Fruit fly (Drosophila melanogaster): Measurements from ENCODE around the gene CG16957.

Gene CG16957

DNA sequence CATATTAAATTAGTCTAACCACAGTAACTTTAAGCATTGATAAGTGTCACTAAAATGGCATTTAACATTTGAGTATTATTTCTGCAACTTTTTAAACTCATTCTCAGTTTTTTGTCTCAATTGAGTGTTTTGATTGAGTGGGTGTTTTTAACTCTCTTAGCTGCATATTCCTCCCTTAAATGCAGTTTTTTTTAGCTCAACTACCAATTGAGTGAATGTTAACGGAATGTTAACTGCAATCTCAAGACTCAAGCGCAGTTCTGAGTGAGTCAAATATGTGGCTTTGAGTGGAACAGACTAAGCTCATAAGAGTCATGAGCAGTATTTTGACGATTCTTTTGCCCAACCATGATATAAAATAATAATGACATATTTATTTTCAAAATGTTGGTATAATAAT lies 33.0 kb downstream of the CG16957 start:
- TF ChIP-seq jim (GFP tag; optimal IDR thresholded peaks at IDR 0.05) (no peak), Dfd (GFP tag; optimal IDR thresholded peaks at IDR 0.05) (no peak), Hnf4 (GFP tag; optimal IDR thresholded peaks at IDR 0.05) (no peak), OdsH (GFP tag; optimal IDR thresholded peaks at IDR 0.05) (no peak), sv (GFP tag; optimal IDR thresholded peaks at IDR 0.05) (no peak), N (GFP tag; optimal IDR thresholded peaks at IDR 0.05) (no peak), Jra (GFP tag; optimal IDR thresholded peaks at IDR 0.05) (no peak), CG32264 (GFP tag; optimal IDR thresholded peaks at IDR 0.05) (no peak), Abd-B (GFP tag; optimal IDR thresholded peaks at IDR 0.05) (no peak), Hr83 (GFP tag; optimal IDR thresholded peaks at IDR 0.05; ENCODE audit: poor library complexity, severe bottlenecking) (no peak), GATAd (GFP tag; optimal IDR thresholded peaks at IDR 0.05) (no peak), tai (GFP tag; optimal IDR thresholded peaks at IDR 0.05) (no peak), dl (GFP tag; optimal IDR thresholded peaks at IDR 0.05; ENCODE audit: insufficient read depth in 1 of 2, partially characterized antibody in 2 of 2) (no peak), dmrt93B (GFP tag; optimal IDR thresholded peaks at IDR 0.05) (no peak), ey (GFP tag; optimal IDR thresholded peaks at IDR 0.05) (no peak), Dif (GFP tag; optimal IDR thresholded peaks at IDR 0.05; ENCODE audit: partially characterized antibody) (no peak), pan (optimal IDR thresholded peaks at IDR 0.05) (no peak), br (GFP tag; optimal IDR thresholded peaks at IDR 0.05) (no peak)

- TF ChIP-seq sv (GFP tag; optimal IDR thresholded peaks at IDR 0.05) = no peak
- no peak for TF ChIP-seq Hr83 (GFP tag; optimal IDR thresholded peaks at IDR 0.05; ENCODE audit: poor library complexity, severe bottlenecking)
- no peak for TF ChIP-seq dsf (GFP tag; optimal IDR thresholded peaks at IDR 0.05; ENCODE audit: borderline replicate concordance)
- TF ChIP-seq Dfd (GFP tag; optimal IDR thresholded peaks at IDR 0.05) = no peak
- no peak for TF ChIP-seq Vsx2 (GFP tag; optimal IDR thresholded peaks at IDR 0.05; ENCODE audit: partially characterized antibody)
- no peak for TF ChIP-seq sage (GFP tag; optimal IDR thresholded peaks at IDR 0.05)
- no peak for TF ChIP-seq CG32264 (GFP tag; optimal IDR thresholded peaks at IDR 0.05)
These were observed 34.5 kb downstream of the CG16957 start, which contains the start of gene CG9377 for dm6 chr2L:13361465-13361864. CG9377 (minus strand) TSS chr2L:13361565.

- no peak for TF ChIP-seq GATAd (GFP tag; optimal IDR thresholded peaks at IDR 0.05)
- no peak for TF ChIP-seq OdsH (GFP tag; optimal IDR thresholded peaks at IDR 0.05)
- TF ChIP-seq Jra (GFP tag; optimal IDR thresholded peaks at IDR 0.05) = no peak
- no peak for TF ChIP-seq ey (GFP tag; optimal IDR thresholded peaks at IDR 0.05)
- no peak for TF ChIP-seq woc (GFP tag; optimal IDR thresholded peaks at IDR 0.05)
- TF ChIP-seq HLH106 (tag; optimal IDR thresholded peaks at IDR 0.05) = no peak
- TF ChIP-seq sage (GFP tag; optimal IDR thresholded peaks at IDR 0.05) = no peak
- TF ChIP-seq br (GFP tag; optimal IDR thresholded peaks at IDR 0.05) = no peak
- no peak for TF ChIP-seq Myc (optimal IDR thresholded peaks at IDR 0.05)
- TF ChIP-seq brk (GFP tag; optimal IDR thresholded peaks at IDR 0.05) = no peak
- TF ChIP-seq dl (GFP tag; optimal IDR thresholded peaks at IDR 0.05; ENCODE audit: insufficient read depth in 1 of 2, partially characterized antibody in 2 of 2) = no peak
- no peak for TF ChIP-seq dmrt93B (GFP tag; optimal IDR thresholded peaks at IDR 0.05)
- TF ChIP-seq Dif (GFP tag; optimal IDR thresholded peaks at IDR 0.05; ENCODE audit: partially characterized antibody) = no peak
- TF ChIP-seq usp (GFP tag; optimal IDR thresholded peaks at IDR 0.05) = no peak
- no peak for TF ChIP-seq jim (GFP tag; optimal IDR thresholded peaks at IDR 0.05)
- TF ChIP-seq Rel (GFP tag; optimal IDR thresholded peaks at IDR 0.05) = no peak
- TF ChIP-seq Rel (tag; optimal IDR thresholded peaks at IDR 0.05) = no peak
These were observed 41.2 kb downstream of the CG16957 start, which contains the start of gene CG9395 for dm6 chr2L:13354580-13355347. CG9395 (minus strand) TSS chr2L:13355073.

DNA sequence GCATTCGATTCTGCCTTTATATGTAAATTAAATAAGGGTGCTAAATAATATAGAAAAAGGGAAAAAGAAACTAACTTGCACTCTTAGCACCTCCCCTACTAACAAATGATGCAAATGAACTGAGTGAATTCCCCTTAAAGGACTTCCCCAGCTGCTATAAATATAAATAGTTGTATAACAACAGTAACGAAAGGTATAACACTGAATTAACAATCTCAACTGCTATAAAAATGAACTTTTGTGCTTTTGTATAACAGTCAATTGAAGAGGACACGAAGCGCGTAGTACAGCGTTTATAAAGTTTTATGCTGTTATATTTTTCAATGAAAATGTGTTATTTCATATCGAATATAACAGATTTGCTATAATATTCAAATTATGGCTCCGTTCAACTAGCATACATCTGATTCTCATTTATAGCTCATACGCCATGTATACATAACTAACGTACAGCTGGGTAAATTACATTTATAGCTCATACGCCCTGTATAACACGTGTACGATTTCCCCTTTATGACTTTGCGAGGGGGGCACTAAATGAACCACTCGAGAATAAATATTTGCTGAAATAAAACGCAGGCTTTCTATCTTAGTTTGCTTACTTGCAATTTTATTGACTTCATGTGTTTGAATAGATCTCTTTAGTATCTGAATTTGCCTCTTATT lies 46.6 kb downstream of the CG16957 start:
- TF ChIP-seq dl (GFP tag; optimal IDR thresholded peaks at IDR 0.05; ENCODE audit: insufficient read depth in 1 of 2, partially characterized antibody in 2 of 2) (no peak), Rel (GFP tag; optimal IDR thresholded peaks at IDR 0.05) (no peak), Rel (tag; optimal IDR thresholded peaks at IDR 0.05) (no peak), rgr (GFP tag; optimal IDR thresholded peaks at IDR 0.05) (no peak), CG9705 (GFP tag; optimal IDR thresholded peaks at IDR 0.05) (no peak), Myc (optimal IDR thresholded peaks at IDR 0.05) (peak; percentile 37), pan (optimal IDR thresholded peaks at IDR 0.05) (no peak), sage (GFP tag; optimal IDR thresholded peaks at IDR 0.05) (no peak)
